Fruit fly (Drosophila melanogaster): ENCODE results near the gene Irp-1A.

- TF ChIP-seq CG12605 (GFP tag; IDR thresholded peaks at IDR 0.05) = no peak
- no peak for TF ChIP-seq CG10348 (GFP tag; IDR thresholded peaks at IDR 0.05)
- no peak for TF ChIP-seq EcR (GFP tag; optimal IDR thresholded peaks at IDR 0.05)
- no peak for TF ChIP-seq Pif1A (GFP tag; optimal IDR thresholded peaks at IDR 0.05)
- TF ChIP-seq CG13204 (GFP tag; optimal IDR thresholded peaks at IDR 0.05) = no peak
Observed at dm6 chr3R:22710662-22711061, 13.7 kb downstream of the Irp-1A start, which contains the start of gene CG4907.

Measured in whole organism, pupa.